Worm (Caenorhabditis elegans): ENCODE results near the gene C33D9.3.

C33D9.3 gene

DNA sequence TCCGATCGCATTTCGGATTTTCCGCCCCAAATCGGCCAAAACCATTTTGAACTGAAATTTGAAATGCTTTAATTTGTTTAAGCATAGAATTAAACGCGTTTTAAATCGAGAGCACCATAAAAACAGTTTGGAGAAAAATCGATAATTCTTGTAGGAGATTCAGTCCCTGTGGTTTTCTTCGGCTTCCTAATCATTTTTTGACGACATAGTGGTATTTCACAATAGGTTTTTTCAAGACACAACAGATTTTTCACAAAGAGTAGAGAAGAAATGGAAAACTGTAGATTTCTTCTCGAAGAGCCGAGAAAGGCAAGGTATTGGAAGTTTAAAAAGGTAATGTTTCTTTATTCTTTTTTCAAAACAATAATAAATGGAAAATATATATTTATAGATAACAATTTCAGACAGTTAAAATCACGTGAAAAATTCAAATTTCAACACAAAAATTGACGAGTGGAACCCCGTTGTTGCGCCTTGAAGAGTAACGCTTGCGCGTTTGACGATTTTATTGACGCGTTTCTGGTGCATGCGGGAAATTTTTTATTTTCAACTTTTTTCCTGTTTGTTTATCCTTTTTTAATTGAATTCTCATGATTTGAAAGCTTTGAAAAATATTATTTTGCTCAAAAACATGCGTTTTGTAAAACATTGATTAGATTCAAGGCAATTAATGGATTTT, 48.9 kb downstream of the C33D9.3 start, which contains the start of gene F21D5.7 (continued):
- TF ChIP-seq mep-1 (tag; optimal IDR thresholded peaks at IDR 0.05) (peak; percentile 90), lir-3 (tag; optimal IDR thresholded peaks at IDR 0.05; ENCODE audit: poor library complexity) (peak; percentile 46), fkh-8 (tag; optimal IDR thresholded peaks at IDR 0.05) (peak; percentile 46), pax-3 (tag; optimal IDR thresholded peaks at IDR 0.05) (no peak), efl-3 (GFP tag; optimal IDR thresholded peaks at IDR 0.05) (no peak), egl-27 (tag; optimal IDR thresholded peaks at IDR 0.05) (no peak), nhr-11 (tag; optimal IDR thresholded peaks at IDR 0.05) (peak; percentile 61), xbp-1 (tag; optimal IDR thresholded peaks at IDR 0.05) (peak; percentile 84), sup-37 (GFP tag; optimal IDR thresholded peaks at IDR 0.05) (no peak), aly-2 (tag; optimal IDR thresholded peaks at IDR 0.05) (no peak), fos-1 (tag; optimal IDR thresholded peaks at IDR 0.05) (peak; percentile 58), F16B12.6 (tag; optimal IDR thresholded peaks at IDR 0.05) (peak; percentile 51), lin-13 (GFP tag; optimal IDR thresholded peaks at IDR 0.05) (peak; percentile 72), mdl-1 (tag; optimal IDR thresholded peaks at IDR 0.05) (peak in 1 of 2 experiments; percentile 79), tbx-2 (tag; optimal IDR thresholded peaks at IDR 0.05) (peak; percentile 83), hlh-17 (GFP tag; optimal IDR thresholded peaks at IDR 0.05; ENCODE audit: borderline replicate concordance) (no peak), nhr-71 (tag; optimal IDR thresholded peaks at IDR 0.05) (peak; percentile 89), isw-1 (GFP tag; IDR thresholded peaks at IDR 0.05) (peak; percentile 68), alr-1 (tag; optimal IDR thresholded peaks at IDR 0.05; ENCODE audit: borderline replicate concordance) (no peak), rnt-1 (tag; optimal IDR thresholded peaks at IDR 0.05) (peak; percentile 87), lin-14 (GFP tag; optimal IDR thresholded peaks at IDR 0.05) (peak; percentile 87), aha-1 (tag; optimal IDR thresholded peaks at IDR 0.05) (peak; percentile 43), swsn-7 (tag; optimal IDR thresholded peaks at IDR 0.05) (peak; percentile 85), ceh-90 (tag; optimal IDR thresholded peaks at IDR 0.05) (no peak), ztf-11 (tag; optimal IDR thresholded peaks at IDR 0.05) (peak in 1 of 2 experiments; percentile 25), ceh-82 (tag; optimal IDR thresholded peaks at IDR 0.05) (peak; percentile 70 to 79 (median 73)), mef-2 (tag; optimal IDR thresholded peaks at IDR 0.05) (no peak), pag-3 (tag; optimal IDR thresholded peaks at IDR 0.05; ENCODE audit: borderline replicate concordance, insufficient read depth) (no peak), nhr-85 (tag) (peak; percentile 89), ceh-88 (GFP tag; IDR thresholded peaks at IDR 0.05) (peak; percentile 36; the same call in 1 of the 2 replicates), C16A3.4 (tag; optimal IDR thresholded peaks at IDR 0.05) (peak; percentile 67), hlh-4 (tag; optimal IDR thresholded peaks at IDR 0.05) (no peak), pqm-1 (tag; optimal IDR thresholded peaks at IDR 0.05) (no peak), ceh-8 (GFP tag; optimal IDR thresholded peaks at IDR 0.05) (no peak), nhr-28 (tag; optimal IDR thresholded peaks at IDR 0.05) (no peak), nhr-237 (tag; optimal IDR thresholded peaks at IDR 0.05) (no peak), unc-130 (tag; optimal IDR thresholded peaks at IDR 0.05) (peak; percentile 60), nhr-19 (GFP tag; conservative IDR thresholded peaks at IDR 0.05) (peak; percentile 84), nhr-20 (tag; optimal IDR thresholded peaks at IDR 0.05) (peak; percentile 83), ama-1 (optimal IDR thresholded peaks at IDR 0.05) (no peak), skn-1 (tag; optimal IDR thresholded peaks at IDR 0.05) (peak; percentile 82), elt-3 (tag; optimal IDR thresholded peaks at IDR 0.05) (peak in 2 of 6 experiments; percentile 66 to 77), nhr-84 (tag; optimal IDR thresholded peaks at IDR 0.05) (no peak), mab-9 (GFP tag; IDR thresholded peaks at IDR 0.05) (no peak), Y116A8C.19 (tag; optimal IDR thresholded peaks at IDR 0.05; ENCODE audit: borderline replicate concordance) (no peak), fkh-4 (tag; optimal IDR thresholded peaks at IDR 0.05; ENCODE audit: borderline replicate concordance) (no peak), zip-4 (GFP tag; optimal IDR thresholded peaks at IDR 0.05) (peak; percentile 62), ceh-63 (GFP tag; optimal IDR thresholded peaks at IDR 0.05) (no peak), sox-4 (tag; optimal IDR thresholded peaks at IDR 0.05) (peak; percentile 23)
